Worm (Caenorhabditis elegans) whole organism, L1 larva: ENCODE data around the gene sdz-7.

Source experiments
- F16B12.6 ChIP-seq: fragments of 150-350 bp; optimal IDR thresholded peaks from 2 replicates; lab custom pipeline; 2014; ENCODE audit warnings: missing biosample characterization, missing genetic modification characterization
- Y116A8C.19 ChIP-seq: sonication (generic microtip); optimal IDR thresholded peaks from 2 replicates; lab custom pipeline; 2016; ENCODE audit warnings: missing compliant biosample characterization, missing genetic modification characterization, borderline replicate concordance
- aly-2 ChIP-seq: fragments of 150-350 bp; optimal IDR thresholded peaks from 2 replicates; lab custom pipeline; 2014; ENCODE audit warnings: missing biosample characterization, missing genetic modification characterization
- ceh-8 ChIP-seq: fragments of 200-800 bp; sonication (Bioruptor generic); optimal IDR thresholded peaks from 2 replicates; lab custom pipeline; 2018; ENCODE audit warnings: mild to moderate bottlenecking, missing genetic modification characterization, moderate library complexity, missing compliant biosample characterization
- ceh-82 ChIP-seq, 3 experiments: fragments of 150-350 bp in 1 of 3; sonication (generic microtip) in 2 of 3; optimal IDR thresholded peaks; 2 replicates each; lab custom pipeline; 2014 to 2017; ENCODE audit warnings: missing biosample characterization in 3 of 3, missing genetic modification characterization in 3 of 3
- ceh-88 ChIP-seq: fragments of 200-800 bp; sonication (Bioruptor generic); IDR thresholded peaks from 2 replicates; pipeline ENCODE4 v1.3.6; 2022; ENCODE audit warnings: missing genetic modification characterization, missing compliant biosample characterization
- ceh-90 ChIP-seq: sonication (generic microtip); optimal IDR thresholded peaks from 2 replicates; lab custom pipeline; 2016; ENCODE audit warnings: missing genetic modification characterization, missing compliant biosample characterization
- ces-1 ChIP-seq: fragments of 150-350 bp; optimal IDR thresholded peaks from 2 replicates; lab custom pipeline; 2014; ENCODE audit warnings: missing biosample characterization, missing genetic modification reagents, missing genetic modification characterization
- dpl-1 ChIP-seq, 3 experiments: fragments of 150-350 bp in 2 of 3; sonication (generic microtip) in 1 of 3; optimal IDR thresholded peaks; 2 replicates each; lab custom pipeline; 2014 to 2017; ENCODE audit warnings: missing biosample characterization in 3 of 3, missing genetic modification characterization in 3 of 3, missing genetic modification reagents in 3 of 3
- efl-1 ChIP-seq, 4 experiments: fragments of 150-350 bp; optimal IDR thresholded peaks in 3 of 4; peaks in 1 of 4; 1 replicate in 1 of 4; 2 replicates in 3 of 4; lab custom pipeline; 2014; ENCODE audit warnings: missing biosample characterization in 2 of 4, missing genetic modification characterization in 2 of 4, missing genetic modification reagents in 2 of 4
- egl-13 ChIP-seq: sonication (generic microtip); optimal IDR thresholded peaks from 2 replicates; lab custom pipeline; 2016; ENCODE audit warnings: missing genotype, missing genetic modification reagents, missing genetic modification characterization, missing compliant biosample characterization
- elt-2 ChIP-seq: sonication (generic microtip); optimal IDR thresholded peaks from 2 replicates; lab custom pipeline; 2016; ENCODE audit warnings: missing genetic modification characterization, mild to moderate bottlenecking, inconsistent platforms, missing compliant biosample characterization, missing genetic modification reagents
- ets-5 ChIP-seq: fragments of 200-800 bp; sonication (Bioruptor generic); IDR thresholded peaks from 2 replicates; pipeline ENCODE4 v1.3.6; 2022; ENCODE audit warnings: missing genetic modification characterization, missing compliant biosample characterization
- isw-1 ChIP-seq: fragments of 200-800 bp; sonication (Bioruptor generic); IDR thresholded peaks from 2 replicates; pipeline ENCODE4 v1.3.6; 2022; ENCODE audit warnings: missing genetic modification characterization, missing compliant biosample characterization
- jun-1 ChIP-seq: fragments of 150-350 bp; optimal IDR thresholded peaks from 2 replicates; lab custom pipeline; 2014; ENCODE audit warnings: missing biosample characterization, missing genetic modification reagents, missing genetic modification characterization
- lin-14 ChIP-seq: fragments of 200-800 bp; sonication (Bioruptor generic); optimal IDR thresholded peaks from 2 replicates; lab custom pipeline; 2018; ENCODE audit warnings: mild to moderate bottlenecking, missing genetic modification characterization, moderate library complexity, missing compliant biosample characterization
- lin-39 ChIP-seq: fragments of 150-350 bp; optimal IDR thresholded peaks from 2 replicates; lab custom pipeline; 2014; ENCODE audit warnings: missing biosample characterization, missing genetic modification reagents, missing genetic modification characterization
- lir-3 ChIP-seq: sonication (generic microtip); optimal IDR thresholded peaks from 2 replicates; lab custom pipeline; 2016; ENCODE audit warnings: mild to moderate bottlenecking, missing genetic modification characterization, moderate library complexity, missing compliant biosample characterization; ENCODE audit not compliant: poor library complexity
- lsy-2 ChIP-seq, 2 experiments: fragments of 150-350 bp; optimal IDR thresholded peaks; 2 replicates each; lab custom pipeline; 2014; ENCODE audit warnings: missing biosample characterization in 2 of 2, missing genetic modification characterization in 2 of 2
- mdl-1 ChIP-seq, 2 experiments: fragments of 150-350 bp; optimal IDR thresholded peaks; 2 replicates each; lab custom pipeline; 2014 to 2017; ENCODE audit warnings: missing biosample characterization in 2 of 2, missing genetic modification characterization in 2 of 2, inconsistent platforms in 1 of 2
- mef-2 ChIP-seq: fragments of 150-350 bp; optimal IDR thresholded peaks from 2 replicates; lab custom pipeline; 2014; ENCODE audit warnings: missing biosample characterization, missing genetic modification characterization
- nhr-19 ChIP-seq: fragments of 200-800 bp; sonication (Bioruptor generic); conservative IDR thresholded peaks from 2 replicates; pipeline ENCODE4 v1.3.6; 2022; ENCODE audit warnings: missing genetic modification characterization, missing compliant biosample characterization
- nhr-20 ChIP-seq: sonication (generic microtip); optimal IDR thresholded peaks from 2 replicates; lab custom pipeline; 2016; ENCODE audit warnings: mild to moderate bottlenecking, missing genetic modification characterization, missing compliant biosample characterization
- nhr-237 ChIP-seq: fragments of 150-350 bp; optimal IDR thresholded peaks from 2 replicates; lab custom pipeline; 2014; ENCODE audit warnings: missing biosample characterization, missing genetic modification characterization
- nhr-28 ChIP-seq: fragments of 150-350 bp; optimal IDR thresholded peaks from 2 replicates; lab custom pipeline; 2014; ENCODE audit warnings: missing biosample characterization, missing genetic modification characterization
- nhr-47 ChIP-seq: sonication (generic microtip); optimal IDR thresholded peaks from 2 replicates; lab custom pipeline; 2016; ENCODE audit warnings: mild to moderate bottlenecking, missing genetic modification characterization, moderate library complexity, missing compliant biosample characterization
- nhr-71 ChIP-seq: sonication (generic microtip); optimal IDR thresholded peaks from 2 replicates; lab custom pipeline; 2016; ENCODE audit warnings: mild to moderate bottlenecking, missing genetic modification characterization, moderate library complexity, missing compliant biosample characterization
- nhr-76 ChIP-seq: sonication (generic microtip); optimal IDR thresholded peaks from 2 replicates; lab custom pipeline; 2017; ENCODE audit warnings: missing biosample characterization, missing genetic modification characterization
- nhr-84 ChIP-seq: sonication (generic microtip); optimal IDR thresholded peaks from 2 replicates; lab custom pipeline; 2017; ENCODE audit warnings: missing biosample characterization, missing genetic modification characterization
- nhr-85 ChIP-seq: sonication (generic microtip); peaks from one replicate; lab custom pipeline; 2016; ENCODE audit warnings: missing genetic modification characterization, inconsistent platforms, missing compliant biosample characterization
- pag-3 ChIP-seq: sonication (generic microtip); optimal IDR thresholded peaks from 2 replicates; lab custom pipeline; 2017; ENCODE audit warnings: missing genetic modification characterization, mild to moderate bottlenecking, missing compliant biosample characterization, antibody characterized with exemption, borderline replicate concordance; ENCODE audit not compliant: insufficient read depth
- pqm-1 ChIP-seq: sonication (generic microtip); optimal IDR thresholded peaks from 3 replicates; lab custom pipeline; 2017; ENCODE audit warnings: missing biosample characterization, missing genetic modification characterization
- snu-23 ChIP-seq: sonication (generic microtip); optimal IDR thresholded peaks from 2 replicates; lab custom pipeline; 2016; ENCODE audit warnings: missing genetic modification characterization, missing compliant biosample characterization
- sox-4 ChIP-seq: sonication (generic microtip); optimal IDR thresholded peaks from 2 replicates; lab custom pipeline; 2016; ENCODE audit warnings: missing genetic modification characterization, missing compliant biosample characterization
- sup-37 ChIP-seq: fragments of 200-800 bp; sonication (Bioruptor generic); optimal IDR thresholded peaks from 2 replicates; lab custom pipeline; 2018; ENCODE audit warnings: mild to moderate bottlenecking, missing genetic modification characterization, missing compliant biosample characterization
- swsn-7 ChIP-seq: sonication (generic microtip); optimal IDR thresholded peaks from 2 replicates; lab custom pipeline; 2016; ENCODE audit warnings: missing genetic modification characterization, missing compliant biosample characterization
- unc-30 ChIP-seq: sonication (generic microtip); optimal IDR thresholded peaks from 2 replicates; lab custom pipeline; 2017; ENCODE audit warnings: missing biosample characterization, missing genetic modification characterization
- unc-62 ChIP-seq: fragments of 150-350 bp; optimal IDR thresholded peaks from 2 replicates; lab custom pipeline; 2014; ENCODE audit warnings: missing biosample characterization, missing genetic modification reagents, missing genetic modification characterization
- unc-86 ChIP-seq: sonication (generic microtip); optimal IDR thresholded peaks from 2 replicates; lab custom pipeline; 2016; ENCODE audit warnings: missing genetic modification characterization, missing compliant biosample characterization
- zag-1 ChIP-seq: fragments of 150-350 bp; optimal IDR thresholded peaks from 2 replicates; lab custom pipeline; 2014; ENCODE audit warnings: missing biosample characterization, missing genetic modification characterization

sdz-7 gene

ce11 chrII:3879945-3880344 is 2.2 kb upstream of the sdz-7 start, which contains the start of gene nhr-166:
Gene nhr-166 (plus strand): TSS chrII:3880245.
- TF ChIP-seq nhr-71: no peak
- no peak for TF ChIP-seq sup-37 (GFP tag; lab: Kevin White, UChicago)
- no peak for TF ChIP-seq swsn-7
- no peak for TF ChIP-seq ceh-8 (GFP tag; lab: Kevin White, UChicago)
- no peak for TF ChIP-seq ceh-88
- no peak for TF ChIP-seq snu-23 (GFP tag; lab: Kevin White, UChicago)
- no peak for TF ChIP-seq nhr-85 (tag; lab: Kevin White, UChicago)
- TF ChIP-seq mdl-1 (tag; optimal IDR thresholded peaks at IDR 0.05; lab: Kevin White, UChicago): no peak
- no peak for TF ChIP-seq ets-5 (GFP tag; lab: Robert Waterston, UW)
- no peak for TF ChIP-seq nhr-84 (tag; lab: Kevin White, UChicago)
- no peak for TF ChIP-seq unc-62 (GFP tag; lab: Kevin White, UChicago)
- TF ChIP-seq aly-2 (tag; lab: Kevin White, UChicago): no peak
- no peak for TF ChIP-seq efl-1 (optimal IDR thresholded peaks at IDR 0.05; lab: Kevin White, UChicago)
- TF ChIP-seq efl-1 (GFP tag; optimal IDR thresholded peaks at IDR 0.05 in 1 of 2; lab: Kevin White, UChicago): no peak
- TF ChIP-seq elt-2 (tag; lab: Kevin White, UChicago): no peak
- TF ChIP-seq jun-1 (tag; lab: Kevin White, UChicago): no peak
- TF ChIP-seq F16B12.6 (tag; lab: Kevin White, UChicago): no peak
- TF ChIP-seq lsy-2 (tag; optimal IDR thresholded peaks at IDR 0.05; lab: Kevin White, UChicago): no peak
- no peak for TF ChIP-seq egl-13 (tag; lab: Kevin White, UChicago)
- TF ChIP-seq ceh-90: no peak
- no peak for TF ChIP-seq unc-30 (tag; lab: Kevin White, UChicago)

ce11 chrII:3878330-3878729 is 556 bp upstream of the sdz-7 start, which contains the start of gene srh-250:
Gene srh-250 (plus strand): TSS chrII:3878630.
- TF ChIP-seq lin-14 (no peak), isw-1 (GFP tag; lab: Robert Waterston, UW) (no peak), snu-23 (GFP tag; lab: Kevin White, UChicago) (no peak), nhr-28 (no peak), lir-3 (tag; lab: Kevin White, UChicago) (no peak), lsy-2 (tag; optimal IDR thresholded peaks at IDR 0.05; lab: Kevin White, UChicago) (no peak), egl-13 (tag; lab: Kevin White, UChicago) (no peak), nhr-20 (no peak), ceh-8 (GFP tag; lab: Kevin White, UChicago) (no peak), pqm-1 (no peak), unc-86 (tag; lab: Kevin White, UChicago) (no peak), nhr-85 (tag; lab: Kevin White, UChicago) (no peak), ces-1 (no peak), pag-3 (tag; lab: Kevin White, UChicago) (no peak)

ce11 chrII:3877127-3877526 is 647 bp downstream of the sdz-7 start, which contains the start of gene nep-3:
Gene nep-3 (minus strand): TSS chrII:3877227.
- TF ChIP-seq ceh-88: no peak

- no peak for TF ChIP-seq aly-2 (tag; lab: Kevin White, UChicago)
- no peak for TF ChIP-seq lin-39
- no peak for TF ChIP-seq mef-2 (tag; lab: Kevin White, UChicago)
- no peak for TF ChIP-seq ets-5 (GFP tag; lab: Robert Waterston, UW)
- no peak for TF ChIP-seq sox-4 (tag; lab: Kevin White, UChicago)
- no peak for TF ChIP-seq nhr-47 (tag; lab: Kevin White, UChicago)
- no peak for TF ChIP-seq ceh-88
- no peak for TF ChIP-seq nhr-76 (tag; lab: Kevin White, UChicago)
- TF ChIP-seq nhr-19 (GFP tag; lab: Robert Waterston, UW): no peak
- no peak for TF ChIP-seq egl-13 (tag; lab: Kevin White, UChicago)
- no peak for TF ChIP-seq nhr-71
- no peak for TF ChIP-seq ceh-82 (tag; optimal IDR thresholded peaks at IDR 0.05; lab: Kevin White, UChicago)
- TF ChIP-seq nhr-237 (tag; lab: Kevin White, UChicago): no peak
- no peak for TF ChIP-seq Y116A8C.19 (tag; lab: Kevin White, UChicago)
- TF ChIP-seq dpl-1 (GFP tag; optimal IDR thresholded peaks at IDR 0.05; lab: Kevin White, UChicago): no peak
- no peak for TF ChIP-seq zag-1
Observed at ce11 chrII:3869601-3870000, 8.2 kb downstream of the sdz-7 start, which contains the start of gene oac-10. Gene oac-10 (plus strand): TSS chrII:3869901.
